Worm (Caenorhabditis elegans): ENCODE results near the gene zig-5.

DNA sequence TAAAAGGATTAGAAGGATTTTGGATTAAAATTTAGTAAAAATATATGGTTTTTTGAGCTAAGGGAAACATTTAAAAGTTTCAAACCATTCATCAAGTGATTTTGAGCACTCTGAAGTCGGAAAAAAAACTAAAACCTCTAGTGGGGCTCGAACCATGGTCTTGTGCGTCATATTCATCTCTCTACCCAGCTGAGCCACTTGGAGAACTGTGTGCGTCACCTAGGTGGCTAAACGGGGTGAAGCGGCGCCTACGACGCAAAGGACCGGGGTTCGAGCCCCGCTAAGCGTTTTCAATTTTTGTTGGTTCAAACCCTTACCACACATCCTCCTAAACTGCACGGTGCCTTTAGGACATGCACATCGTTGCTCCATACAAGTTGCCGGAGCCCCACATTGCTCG, 7.1 kb upstream of the zig-5 start:
- TF ChIP-seq ztf-22 (GFP tag; optimal IDR thresholded peaks at IDR 0.05) (no peak), unc-130 (GFP tag; optimal IDR thresholded peaks at IDR 0.05) (no peak), F39B2.1 (GFP tag; IDR thresholded peaks at IDR 0.05) (no peak), unc-62 (GFP tag; optimal IDR thresholded peaks at IDR 0.05) (no peak), hlh-12 (tag; optimal IDR thresholded peaks at IDR 0.05) (no peak), Y56A3A.18 (GFP tag; IDR thresholded peaks at IDR 0.05) (no peak), nhr-90 (tag; optimal IDR thresholded peaks at IDR 0.05) (no peak)
